Fruit fly (Drosophila melanogaster): ENCODE results near the gene Mnt.

- TF ChIP-seq CTCF (optimal IDR thresholded peaks at IDR 0.05) (no peak), CG8478 (optimal IDR thresholded peaks at IDR 0.05) (no peak)
Observed at dm6 chrX:3743005-3743890, 71.6 kb downstream of the Mnt start.
